Worm (Caenorhabditis elegans): Measurements from ENCODE around the gene enri-2.

Gene enri-2

ce11 chrX:14557352-14557935 lies 11.8 kb downstream of the enri-2 start (continued):
- TF ChIP-seq hpl-2 (GFP tag; optimal IDR thresholded peaks at IDR 0.05) (no peak), nhr-84 (tag; optimal IDR thresholded peaks at IDR 0.05) (no peak), egl-13 (tag; optimal IDR thresholded peaks at IDR 0.05) (peak; percentile 28), nhr-12 (tag; optimal IDR thresholded peaks at IDR 0.05) (no peak), isw-1 (GFP tag; IDR thresholded peaks at IDR 0.05) (peak; percentile 40), xbp-1 (tag; optimal IDR thresholded peaks at IDR 0.05) (peak; percentile 35), pax-3 (tag; optimal IDR thresholded peaks at IDR 0.05) (no peak), zip-4 (GFP tag; optimal IDR thresholded peaks at IDR 0.05) (peak; percentile 78), efl-1 (optimal IDR thresholded peaks at IDR 0.05) (peak in 1 of 2 experiments; percentile 33), efl-1 (GFP tag; optimal IDR thresholded peaks at IDR 0.05 in 1 of 2) (peak in 1 of 2 experiments; percentile 92), tbx-2 (tag; optimal IDR thresholded peaks at IDR 0.05) (peak; percentile 76), unc-62 (GFP tag; optimal IDR thresholded peaks at IDR 0.05) (no peak), dsc-1 (tag; optimal IDR thresholded peaks at IDR 0.05) (peak; percentile 17), fkh-10 (GFP tag; optimal IDR thresholded peaks at IDR 0.05) (peak; percentile 80), tlp-1 (tag; optimal IDR thresholded peaks at IDR 0.05) (no peak), lin-13 (GFP tag; optimal IDR thresholded peaks at IDR 0.05) (no peak), nhr-20 (tag; optimal IDR thresholded peaks at IDR 0.05) (peak; percentile 65), fos-1 (tag; optimal IDR thresholded peaks at IDR 0.05) (no peak), elt-3 (tag; optimal IDR thresholded peaks at IDR 0.05) (peak in 1 of 6 experiments; percentile 13), ztf-4 (tag; optimal IDR thresholded peaks at IDR 0.05) (peak; percentile 32), nhr-71 (tag; optimal IDR thresholded peaks at IDR 0.05) (peak; percentile 96), swsn-7 (tag; optimal IDR thresholded peaks at IDR 0.05) (peak; percentile 64), unc-98 (GFP tag; IDR thresholded peaks at IDR 0.05) (0 out of 2 replicates have a peak, but pooled peaks have one; percentile 22), ceh-82 (tag; optimal IDR thresholded peaks at IDR 0.05) (peak; percentile 45 to 59 (median 59)), nhr-19 (GFP tag; conservative IDR thresholded peaks at IDR 0.05) (peak; percentile 80), lin-35 (GFP tag; optimal IDR thresholded peaks at IDR 0.05) (peak; percentile 8 to 19)

ce11 chrX:14557936-14558554 lies 12.4 kb downstream of the enri-2 start, which contains the start of gene nhr-3:
nhr-3 (plus strand) TSS chrX:14558504.
- TF ChIP-seq nhr-12 (tag; optimal IDR thresholded peaks at IDR 0.05) (no peak), elt-3 (tag; optimal IDR thresholded peaks at IDR 0.05) (peak in 4 of 6 experiments; percentile 27 to 70 (median 48)), lin-15B (tag; optimal IDR thresholded peaks at IDR 0.05) (no peak), jun-1 (tag; optimal IDR thresholded peaks at IDR 0.05) (peak; percentile 27), nhr-19 (GFP tag; conservative IDR thresholded peaks at IDR 0.05) (peak; percentile 10), nhr-20 (tag; optimal IDR thresholded peaks at IDR 0.05) (peak; percentile 82), nhr-71 (tag; optimal IDR thresholded peaks at IDR 0.05) (peak; percentile 37), lin-35 (GFP tag; optimal IDR thresholded peaks at IDR 0.05) (peak in 1 of 2 experiments; percentile 63), ceh-90 (tag; optimal IDR thresholded peaks at IDR 0.05) (no peak), aha-1 (tag; optimal IDR thresholded peaks at IDR 0.05) (no peak), blmp-1 (tag; optimal IDR thresholded peaks at IDR 0.05) (peak; percentile 84), efl-1 (optimal IDR thresholded peaks at IDR 0.05) (no peak), efl-1 (GFP tag; optimal IDR thresholded peaks at IDR 0.05 in 1 of 2) (peak in 1 of 2 experiments; percentile 31), elt-2 (tag; optimal IDR thresholded peaks at IDR 0.05) (peak; percentile 38), mdl-1 (tag; optimal IDR thresholded peaks at IDR 0.05) (no peak), vab-15 (tag; optimal IDR thresholded peaks at IDR 0.05) (no peak), rnt-1 (tag; optimal IDR thresholded peaks at IDR 0.05) (no peak), lin-14 (GFP tag; optimal IDR thresholded peaks at IDR 0.05) (no peak), isw-1 (GFP tag; IDR thresholded peaks at IDR 0.05) (no peak), nhr-85 (tag) (peak; percentile 75)

- no peak for TF ChIP-seq isw-1 (GFP tag; IDR thresholded peaks at IDR 0.05)
- TF ChIP-seq pax-3 (tag; optimal IDR thresholded peaks at IDR 0.05) = no peak
- no peak for TF ChIP-seq irx-1 (tag; optimal IDR thresholded peaks at IDR 0.05)
- TF ChIP-seq skn-1 (tag; optimal IDR thresholded peaks at IDR 0.05) = peak; percentile 36
- TF ChIP-seq nhr-84 (tag; optimal IDR thresholded peaks at IDR 0.05) = no peak
- no peak for TF ChIP-seq mep-1 (tag; optimal IDR thresholded peaks at IDR 0.05)
- TF ChIP-seq ceh-82 (tag; optimal IDR thresholded peaks at IDR 0.05) = peak in 1 of 3 experiments; percentile 26
- TF ChIP-seq blmp-1 (tag; optimal IDR thresholded peaks at IDR 0.05) = peak; percentile 72
- no peak for TF ChIP-seq ets-5 (GFP tag; IDR thresholded peaks at IDR 0.05)
- TF ChIP-seq nhr-90 (tag; optimal IDR thresholded peaks at IDR 0.05; ENCODE audit: poor library complexity) = no peak
- TF ChIP-seq efl-1 (optimal IDR thresholded peaks at IDR 0.05) = no peak
- no peak for TF ChIP-seq efl-1 (GFP tag; optimal IDR thresholded peaks at IDR 0.05 in 1 of 2)
- no peak for TF ChIP-seq pag-3 (tag; optimal IDR thresholded peaks at IDR 0.05; ENCODE audit: borderline replicate concordance, insufficient read depth)
- no peak for TF ChIP-seq Y116A8C.19 (tag; optimal IDR thresholded peaks at IDR 0.05; ENCODE audit: borderline replicate concordance)
- TF ChIP-seq ztf-11 (tag; optimal IDR thresholded peaks at IDR 0.05) = no peak
- TF ChIP-seq lsy-2 (tag; optimal IDR thresholded peaks at IDR 0.05) = no peak
- no peak for TF ChIP-seq ztf-4 (tag; optimal IDR thresholded peaks at IDR 0.05)
These were observed 13.4 kb downstream of the enri-2 start for ce11 chrX:14559084-14559483.

All from whole organism, L1 larva.